Fruit fly (Drosophila melanogaster) whole organism, adult: ENCODE results near the gene Spg7.

Experiments used
- CG11617 ChIP-seq: fragments of 200-800 bp; sonication (Bioruptor generic); optimal IDR thresholded peaks from 2 replicates; lab custom pipeline; 2017; ENCODE audit warnings: mild to moderate bottlenecking, missing biosample characterization, missing genetic modification reagents, missing genetic modification characterization
- CG12768 ChIP-seq: fragments of 200-800 bp; sonication (Bioruptor generic); optimal IDR thresholded peaks from 2 replicates; lab custom pipeline; 2017; ENCODE audit warnings: missing biosample characterization, missing genetic modification characterization, mild to moderate bottlenecking, moderate library complexity, missing genetic modification reagents
- CG7101 ChIP-seq: fragments of 200-800 bp; sonication (Bioruptor generic); optimal IDR thresholded peaks from 2 replicates; lab custom pipeline; 2018; ENCODE audit warnings: missing biosample characterization, mild to moderate bottlenecking, missing genetic modification characterization, moderate library complexity
- Crg-1 ChIP-seq: fragments of 200-800 bp; sonication (Bioruptor generic); optimal IDR thresholded peaks from 2 replicates; lab custom pipeline; 2016; ENCODE audit warnings: missing biosample characterization, missing genetic modification characterization
- bab1 ChIP-seq: fragments of 200-800 bp; sonication (Bioruptor generic); optimal IDR thresholded peaks from 3 replicates; lab custom pipeline; 2019; ENCODE audit warnings: missing biosample characterization, mild to moderate bottlenecking, missing genetic modification characterization, moderate library complexity
- ovo ChIP-seq: fragments of 200-800 bp; sonication (Bioruptor generic); optimal IDR thresholded peaks from 2 replicates; lab custom pipeline; 2016; ENCODE audit warnings: missing biosample characterization, missing genetic modification characterization

- TF ChIP-seq bab1 (GFP tag; lab: Kevin White, UChicago) (peak; percentile 95), CG11617 (peak; percentile 95), CG7101 (tag; lab: Kevin White, UChicago) (peak; percentile 94), CG12768 (GFP tag; lab: Kevin White, UChicago) (peak; percentile 85), Crg-1 (GFP tag; lab: Kevin White, UChicago) (peak; percentile 66), ovo (GFP tag; lab: Kevin White, UChicago) (peak; percentile 46)
Measured at dm6 chrX:2646022-2646761, 51.8 kb downstream of the Spg7 start.
